Worm (Caenorhabditis elegans) whole organism, mixed stage, embryonic: ENCODE measurements around the gene clik-1.

Source experiments
- nhr-237 ChIP-seq: fragments of 150-350 bp; optimal IDR thresholded peaks from 2 replicates; lab custom pipeline; 2014; ENCODE audit warnings: missing biosample characterization, missing genetic modification characterization
- nhr-28 ChIP-seq: fragments of 150-350 bp; optimal IDR thresholded peaks from 2 replicates; lab custom pipeline; 2014; ENCODE audit warnings: missing biosample characterization, missing genetic modification characterization
- nhr-76 ChIP-seq: sonication (generic microtip); optimal IDR thresholded peaks from 2 replicates; lab custom pipeline; 2017; ENCODE audit warnings: missing biosample characterization, missing genetic modification characterization
- snpc-4 ChIP-seq: fragments of 150-350 bp; optimal IDR thresholded peaks from 2 replicates; lab custom pipeline; 2014; ENCODE audit warnings: missing biosample characterization, missing genetic modification characterization

DNA sequence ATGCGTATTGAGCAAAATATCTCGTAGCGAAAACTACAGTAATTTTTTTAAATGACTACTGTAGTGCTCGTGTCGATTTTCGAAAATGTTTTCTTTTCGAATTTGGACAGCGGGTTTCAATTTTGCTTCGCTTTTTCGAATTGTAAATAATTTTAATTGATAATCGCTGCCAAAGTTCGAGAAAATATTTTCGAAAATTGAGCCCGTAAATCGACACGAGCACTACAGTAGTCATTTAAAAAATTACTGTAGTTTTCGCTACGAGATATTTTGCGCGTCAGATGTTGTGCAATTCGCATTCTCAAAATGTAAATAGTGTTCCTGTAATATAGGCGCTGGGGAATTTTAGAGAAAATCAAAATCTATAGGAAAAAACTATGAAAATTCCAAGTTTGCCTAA is 13.7 kb upstream of the clik-1 start:
- TF ChIP-seq nhr-76 (tag; lab: Kevin White, UChicago) (no peak), nhr-28 (tag; lab: Kevin White, UChicago) (no peak), snpc-4 (no peak), nhr-237 (no peak)
